Fruit fly (Drosophila melanogaster) whole organism, prepupa: ENCODE measurements around the gene CG17568.

ENCODE experiments used
- CG32006 ChIP-seq: fragments of 200-800 bp; sonication (Bioruptor generic); optimal IDR thresholded peaks from 3 replicates; lab custom pipeline; 2017; ENCODE audit warnings: missing biosample characterization, mild to moderate bottlenecking, missing genetic modification characterization
- CG3919 ChIP-seq: fragments of 200-800 bp; sonication (Bioruptor generic); optimal IDR thresholded peaks from 3 replicates; lab custom pipeline; 2016; ENCODE audit warnings: missing biosample characterization, missing genetic modification characterization
- CG8319 ChIP-seq: fragments of 200-800 bp; sonication (Bioruptor generic); optimal IDR thresholded peaks from 3 replicates; lab custom pipeline; 2016; ENCODE audit warnings: missing biosample characterization, missing genetic modification characterization
- Gug ChIP-seq: fragments of 200-800 bp; sonication (Bioruptor generic); IDR thresholded peaks from 2 replicates; pipeline ENCODE4 v1.3.6; 2022; ENCODE audit warnings: missing biosample characterization, missing genetic modification characterization
- Sox15 ChIP-seq: fragments of 200-800 bp; sonication (Bioruptor generic); optimal IDR thresholded peaks from 3 replicates; lab custom pipeline; 2016; ENCODE audit warnings: missing biosample characterization, missing genetic modification characterization

DNA sequence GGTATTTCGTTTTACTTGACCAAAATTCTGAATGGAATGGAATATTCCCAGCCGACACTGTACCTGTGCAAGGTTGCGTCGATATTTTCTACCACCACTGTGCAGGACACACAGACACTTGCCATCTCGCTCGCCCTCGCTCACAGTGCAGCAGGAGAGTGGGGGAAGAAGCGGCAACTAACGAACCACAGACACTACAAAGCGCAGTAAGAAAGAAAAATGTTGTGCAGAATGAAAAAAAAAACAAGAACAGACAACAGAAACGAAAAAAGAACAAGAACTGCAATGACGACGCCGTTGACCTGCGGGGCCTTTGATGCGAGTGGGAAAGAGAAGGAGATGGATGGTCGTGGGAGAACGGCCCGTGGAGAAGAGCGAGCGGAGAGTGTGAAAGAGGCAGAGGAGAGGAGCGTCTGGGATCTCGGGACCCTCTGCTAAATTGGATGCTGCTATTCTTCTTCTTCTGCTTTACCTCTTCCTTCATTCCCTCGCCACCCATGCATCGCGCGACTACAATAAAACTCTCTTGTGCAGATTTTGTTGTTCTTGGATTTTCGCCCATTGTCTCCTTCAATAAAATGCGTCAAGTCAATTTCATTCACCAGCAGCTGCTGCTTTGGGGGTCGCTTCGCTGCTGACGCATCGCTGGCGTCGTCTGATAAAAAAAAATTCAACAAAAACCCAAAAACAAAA, 20.0 kb downstream of the CG17568 start:
- TF ChIP-seq CG32006 (GFP tag; lab: Kevin White, UChicago) (peak; percentile 55), Gug (GFP tag; lab: Robert Waterston, UW) (no peak), Sox15 (GFP tag; lab: Kevin White, UChicago) (no peak), CG8319 (GFP tag; lab: Kevin White, UChicago) (peak; percentile 35), CG3919 (GFP tag; lab: Kevin White, UChicago) (peak; percentile 51)
